Fruit fly (Drosophila melanogaster): ENCODE results near the gene CG14370.

DNA sequence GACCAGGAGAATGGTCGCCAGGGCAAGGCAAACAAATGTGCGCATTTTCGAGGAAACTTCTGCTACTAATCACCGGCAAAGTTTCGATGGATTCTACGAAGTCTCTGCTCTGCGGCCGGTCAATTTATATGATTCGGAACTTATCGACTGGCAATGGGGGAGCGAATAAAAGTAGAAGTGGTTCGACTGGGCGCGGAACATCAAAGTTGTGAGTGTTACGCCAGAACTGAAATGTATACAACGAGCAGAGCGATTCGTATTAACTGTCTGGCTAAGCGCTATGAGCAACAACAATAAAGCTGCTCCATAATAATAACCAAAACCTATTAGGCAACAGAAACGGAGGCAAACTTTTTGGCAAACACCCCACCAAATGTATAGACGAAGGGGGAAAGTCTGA, 24.5 kb downstream of the CG14370 start, which contains the start of gene CG9757:
- TF ChIP-seq lola (GFP tag; optimal IDR thresholded peaks at IDR 0.05) (no peak), N (GFP tag; optimal IDR thresholded peaks at IDR 0.05) (no peak), Hr78 (GFP tag; optimal IDR thresholded peaks at IDR 0.05) (no peak), GATAd (GFP tag; optimal IDR thresholded peaks at IDR 0.05) (no peak), pan (optimal IDR thresholded peaks at IDR 0.05) (no peak), Mio (GFP tag; optimal IDR thresholded peaks at IDR 0.05) (no peak)

All from whole organism, wandering third instar larva.